Fruit fly (Drosophila melanogaster) whole organism, embryonic: ENCODE measurements around the gene CG11178.

Experiments
- BEAF-32 ChIP-seq: fragments of 200-800 bp; sonication (Bioruptor generic); optimal IDR thresholded peaks from 3 replicates; lab custom pipeline; 2017; ENCODE audit warnings: missing biosample characterization, missing genetic modification characterization, mild to moderate bottlenecking, moderate library complexity, missing genetic modification reagents
- Bgb ChIP-seq: fragments of 200-800 bp; sonication (Bioruptor generic); IDR thresholded peaks from 2 replicates; pipeline ENCODE4 v1.3.6; 2022; ENCODE audit warnings: missing biosample characterization, missing genetic modification characterization; ENCODE audit not compliant: partially characterized antibody
- BtbVII ChIP-seq: fragments of 200-800 bp; sonication (Bioruptor generic); optimal IDR thresholded peaks from 3 replicates; lab custom pipeline; 2017; ENCODE audit warnings: missing biosample characterization, mild to moderate bottlenecking, missing genetic modification characterization
- CG10274 ChIP-seq: fragments of 200-800 bp; sonication (Bioruptor generic); optimal IDR thresholded peaks from 3 replicates; lab custom pipeline; 2017; ENCODE audit warnings: missing biosample characterization, mild to moderate bottlenecking, missing genetic modification characterization
- CG12071 ChIP-seq: fragments of 200-800 bp; sonication (Bioruptor generic); optimal IDR thresholded peaks from 3 replicates; lab custom pipeline; 2018; ENCODE audit warnings: missing biosample characterization, mild to moderate bottlenecking, missing genetic modification characterization
- CG13123 ChIP-seq: fragments of 200-800 bp; sonication (Bioruptor generic); optimal IDR thresholded peaks from 2 replicates; lab custom pipeline; 2016; ENCODE audit warnings: missing biosample characterization, missing genetic modification characterization
- CG14710 ChIP-seq: fragments of 200-800 bp; sonication (Bioruptor generic); optimal IDR thresholded peaks from 3 replicates; lab custom pipeline; 2019; ENCODE audit warnings: missing biosample characterization, mild to moderate bottlenecking, missing genetic modification characterization, moderate library complexity
- CG14860 ChIP-seq: fragments of 200-800 bp; sonication (Bioruptor generic); IDR thresholded peaks from 3 replicates; pipeline ENCODE4 v1.3.6; 2022; ENCODE audit warnings: missing biosample characterization, missing genetic modification characterization; ENCODE audit not compliant: partially characterized antibody
- CG16813 ChIP-seq: fragments of 200-800 bp; sonication (Bioruptor generic); IDR thresholded peaks from 3 replicates; pipeline ENCODE4 v1.3.6; 2022; ENCODE audit warnings: missing biosample characterization, missing genetic modification characterization; ENCODE audit not compliant: partially characterized antibody
- CG18599 ChIP-seq: fragments of 200-800 bp; sonication (Bioruptor generic); optimal IDR thresholded peaks from 3 replicates; lab custom pipeline; 2017; ENCODE audit warnings: missing biosample characterization, missing genetic modification characterization, mild to moderate bottlenecking, moderate library complexity, missing genetic modification reagents
- CG2202 ChIP-seq: fragments of 200-800 bp; sonication (Bioruptor generic); optimal IDR thresholded peaks from 2 replicates; lab custom pipeline; 2018; ENCODE audit warnings: missing biosample characterization, mild to moderate bottlenecking, missing genetic modification characterization
- CG3847 ChIP-seq: fragments of 200-800 bp; sonication (Bioruptor generic); IDR thresholded peaks from 2 replicates; pipeline ENCODE4 v1.3.6; 2022; ENCODE audit warnings: missing biosample characterization, missing genetic modification characterization
- CG4617 ChIP-seq: fragments of 200-800 bp; sonication (Bioruptor generic); optimal IDR thresholded peaks from 3 replicates; lab custom pipeline; 2016; ENCODE audit warnings: missing biosample characterization, missing genetic modification characterization, borderline replicate concordance
- CG6791 ChIP-seq: fragments of 200-800 bp; sonication (Bioruptor generic); IDR thresholded peaks from 3 replicates; pipeline ENCODE4 v1.3.6; 2022; ENCODE audit warnings: missing biosample characterization, missing genetic modification characterization; ENCODE audit not compliant: partially characterized antibody
- CG8388 ChIP-seq: fragments of 200-800 bp; sonication (Bioruptor generic); optimal IDR thresholded peaks from 2 replicates; lab custom pipeline; 2019; ENCODE audit warnings: missing biosample characterization, mild to moderate bottlenecking, missing genetic modification characterization, moderate library complexity
- CG8944 ChIP-seq: fragments of 200-800 bp; sonication (Bioruptor generic); optimal IDR thresholded peaks from 3 replicates; lab custom pipeline; 2016; ENCODE audit warnings: missing biosample characterization, missing genetic modification characterization
- CG9797 ChIP-seq: fragments of 200-800 bp; sonication (Bioruptor generic); optimal IDR thresholded peaks from 3 replicates; lab custom pipeline; 2018; ENCODE audit warnings: missing biosample characterization, mild to moderate bottlenecking, missing genetic modification characterization
- Dp ChIP-seq: fragments of 200-800 bp; sonication (Bioruptor generic); optimal IDR thresholded peaks from 2 replicates; lab custom pipeline; 2018; ENCODE audit warnings: missing biosample characterization, mild to moderate bottlenecking, missing genetic modification characterization, moderate library complexity
- E2f2 ChIP-seq: fragments of 200-800 bp; sonication (Bioruptor generic); IDR thresholded peaks from 2 replicates; pipeline ENCODE4 v1.3.6; 2022; ENCODE audit warnings: missing biosample characterization, missing genetic modification characterization
- HLHmδ ChIP-seq: fragments of 200-800 bp; sonication (Bioruptor generic); optimal IDR thresholded peaks from 2 replicates; lab custom pipeline; 2018; ENCODE audit warnings: missing biosample characterization, mild to moderate bottlenecking, missing genetic modification characterization, moderate library complexity
- HmgD ChIP-seq: fragments of 200-800 bp; sonication (Bioruptor generic); optimal IDR thresholded peaks from 3 replicates; lab custom pipeline; 2016; ENCODE audit warnings: missing biosample characterization, missing genetic modification characterization
- Lhr ChIP-seq: fragments of 200-800 bp; sonication (Bioruptor generic); optimal IDR thresholded peaks from 3 replicates; lab custom pipeline; 2017; ENCODE audit warnings: mild to moderate bottlenecking, missing biosample characterization, missing genetic modification reagents, missing genetic modification characterization
- MESR4 ChIP-seq: fragments of 200-800 bp; sonication (Bioruptor generic); optimal IDR thresholded peaks from 2 replicates; lab custom pipeline; 2018; ENCODE audit warnings: missing biosample characterization, mild to moderate bottlenecking, missing genetic modification characterization, moderate library complexity
- Med ChIP-seq: fragments of 200-800 bp; sonication (Bioruptor generic); peaks from one replicate; lab custom pipeline; 2016; ENCODE audit warnings: missing biosample characterization, missing genetic modification characterization, mild to moderate bottlenecking, inconsistent platforms, moderate library complexity
- Myb ChIP-seq: fragments of 200-800 bp; sonication (Bioruptor generic); optimal IDR thresholded peaks from 2 replicates; lab custom pipeline; 2016; ENCODE audit warnings: missing biosample characterization, missing genetic modification characterization
- Opbp ChIP-seq: fragments of 200-800 bp; sonication (Bioruptor generic); IDR thresholded peaks from 3 replicates; pipeline ENCODE4 v1.3.6; 2022; ENCODE audit warnings: missing biosample characterization, missing genetic modification characterization; ENCODE audit not compliant: partially characterized antibody
- Scr ChIP-seq: fragments of 200-800 bp; sonication (Bioruptor generic); IDR thresholded peaks from 2 replicates; pipeline ENCODE4 v1.3.6; 2022; ENCODE audit warnings: missing biosample characterization, missing genetic modification characterization; ENCODE audit not compliant: partially characterized antibody
- Sin3A ChIP-seq: fragments of >200 bp; optimal IDR thresholded peaks from 2 replicates; lab custom pipeline; 2018
- Sry-δ ChIP-seq: fragments of 200-800 bp; sonication (Bioruptor generic); optimal IDR thresholded peaks from 2 replicates; lab custom pipeline; 2016; ENCODE audit warnings: missing biosample characterization, missing genetic modification characterization
- ato ChIP-seq: fragments of 200-800 bp; sonication (Bioruptor generic); IDR thresholded peaks from 2 replicates; pipeline ENCODE4 v1.3.6; 2022; ENCODE audit warnings: missing biosample characterization, missing genetic modification characterization; ENCODE audit not compliant: partially characterized antibody
- bbx ChIP-seq: fragments of 200-800 bp; sonication (Bioruptor generic); IDR thresholded peaks from 2 replicates; pipeline ENCODE4 v1.3.6; 2022; ENCODE audit warnings: missing biosample characterization, missing genetic modification characterization; ENCODE audit not compliant: partially characterized antibody
- cad ChIP-seq: fragments of >200 bp; optimal IDR thresholded peaks from 2 replicates; lab custom pipeline; 2017; ENCODE audit warnings: missing biosample characterization, missing genetic modification characterization
- ci ChIP-seq: fragments of 200-800 bp; sonication (Bioruptor generic); IDR thresholded peaks from 3 replicates; pipeline ENCODE4 v1.3.6; 2022; ENCODE audit warnings: missing biosample characterization, missing genetic modification characterization
- dm ChIP-seq: fragments of 200-800 bp; sonication (Bioruptor generic); optimal IDR thresholded peaks from 3 replicates; lab custom pipeline; 2016; ENCODE audit warnings: missing biosample characterization, missing genetic modification characterization
- ftz-f1 ChIP-seq: fragments of 200-800 bp; sonication (Bioruptor generic); optimal IDR thresholded peaks from 2 replicates; lab custom pipeline; 2016; ENCODE audit warnings: missing biosample characterization, missing genetic modification characterization
- insv ChIP-seq, 2 experiments: fragments of 200-800 bp; sonication (Bioruptor generic); optimal IDR thresholded peaks; 3 replicates each; lab custom pipeline; 2016 to 2018; ENCODE audit warnings: missing biosample characterization in 2 of 2, missing genetic modification characterization in 2 of 2
- onecut ChIP-seq: fragments of 200-800 bp; sonication (Bioruptor generic); IDR thresholded peaks from 2 replicates; pipeline ENCODE4 v1.3.6; 2022; ENCODE audit warnings: missing biosample characterization, missing genetic modification characterization
- pb ChIP-seq: fragments of 200-800 bp; sonication (Bioruptor generic); optimal IDR thresholded peaks from 3 replicates; lab custom pipeline; 2016; ENCODE audit warnings: missing biosample characterization, missing genetic modification characterization
- phol ChIP-seq: fragments of 200-800 bp; sonication (Bioruptor generic); optimal IDR thresholded peaks from 3 replicates; lab custom pipeline; 2018; ENCODE audit warnings: missing biosample characterization, mild to moderate bottlenecking, missing genetic modification characterization, moderate library complexity
- pita ChIP-seq: fragments of 200-800 bp; sonication (Bioruptor generic); optimal IDR thresholded peaks from 2 replicates; lab custom pipeline; 2017; ENCODE audit warnings: missing biosample characterization, mild to moderate bottlenecking, missing genetic modification characterization
- pzg ChIP-seq: fragments of 200-800 bp; sonication (Bioruptor generic); optimal IDR thresholded peaks from 3 replicates; lab custom pipeline; 2018; ENCODE audit warnings: missing biosample characterization, mild to moderate bottlenecking, missing genetic modification characterization, moderate library complexity
- scrt ChIP-seq: fragments of 200-800 bp; sonication (Bioruptor generic); optimal IDR thresholded peaks from 2 replicates; lab custom pipeline; 2018; ENCODE audit warnings: missing biosample characterization, mild to moderate bottlenecking, missing genetic modification characterization, moderate library complexity
- sima ChIP-seq: fragments of 200-800 bp; sonication (Bioruptor generic); optimal IDR thresholded peaks from 2 replicates; lab custom pipeline; 2016; ENCODE audit warnings: missing biosample characterization, missing genetic modification characterization
- stwl ChIP-seq: fragments of 200-800 bp; sonication (Bioruptor generic); optimal IDR thresholded peaks from 3 replicates; lab custom pipeline; 2018; ENCODE audit warnings: missing biosample characterization, mild to moderate bottlenecking, missing genetic modification characterization, moderate library complexity
- tx ChIP-seq: fragments of 200-800 bp; sonication (Bioruptor generic); optimal IDR thresholded peaks from 2 replicates; lab custom pipeline; 2016; ENCODE audit warnings: missing biosample characterization, missing genetic modification characterization
- usp ChIP-seq: fragments of >200 bp; optimal IDR thresholded peaks from 2 replicates; lab custom pipeline; 2017; ENCODE audit warnings: missing biosample characterization, missing genetic modification characterization
- vnd ChIP-seq: fragments of 200-800 bp; sonication (Bioruptor generic); IDR thresholded peaks from 3 replicates; pipeline ENCODE4 v1.3.6; 2022; ENCODE audit warnings: missing biosample characterization, missing genetic modification characterization; ENCODE audit not compliant: partially characterized antibody
- vvl ChIP-seq: fragments of 200-800 bp; sonication (Bioruptor generic); IDR thresholded peaks from 2 replicates; pipeline ENCODE4 v1.3.6; 2022; ENCODE audit warnings: missing biosample characterization, missing genetic modification characterization
- zen2 ChIP-seq: fragments of 200-800 bp; sonication (Bioruptor generic); IDR thresholded peaks from 3 replicates; pipeline ENCODE4 v1.3.6; 2022; ENCODE audit warnings: missing biosample characterization, missing genetic modification characterization; ENCODE audit not compliant: partially characterized antibody

CG11178 gene

dm6 chrX:13611884-13612283 lies 6.4 kb downstream of the CG11178 start, which contains the start of the genes Ndc80 and BthD (continued):
- peak; percentile 23 for TF ChIP-seq CG9797 (GFP tag; lab: Kevin White, UChicago)
- TF ChIP-seq ato (GFP tag; lab: Robert Waterston, UW), result peak; percentile 57
- TF ChIP-seq Opbp (GFP tag; lab: Robert Waterston, UW), result peak; percentile 59; the same call in 1 of the 3 replicates
- TF ChIP-seq Med, result peak; percentile 79
- TF ChIP-seq sima (GFP tag; lab: Kevin White, UChicago), result no peak
- TF ChIP-seq CG18599 (GFP tag; lab: Kevin White, UChicago), result no peak
- no peak for TF ChIP-seq CG13123 (GFP tag; lab: Kevin White, UChicago)
- TF ChIP-seq ftz-f1 (GFP tag; lab: Kevin White, UChicago), result no peak
- TF ChIP-seq CG2202 (tag; lab: Kevin White, UChicago), result no peak
- TF ChIP-seq vvl (GFP tag; lab: Robert Waterston, UW), result 0 out of 2 replicates have a peak, but pooled peaks have one; percentile 13
- no peak for TF ChIP-seq HLHmδ (GFP tag; lab: Kevin White, UChicago)
- TF ChIP-seq ci (GFP tag; lab: Robert Waterston, UW), result peak; percentile 19; the same call in 1 of the 3 replicates
- peak; percentile 72 for TF ChIP-seq Bgb (GFP tag; lab: Robert Waterston, UW)
- peak; percentile 14 for TF ChIP-seq CG4617 (GFP tag; lab: Kevin White, UChicago)
- TF ChIP-seq CG14860 (GFP tag; lab: Robert Waterston, UW), result peak; percentile 46; the same call in 1 of the 3 replicates
- TF ChIP-seq Lhr (GFP tag; lab: Kevin White, UChicago), result peak; percentile 22
- peak; percentile 77 for TF ChIP-seq Myb (GFP tag; lab: Kevin White, UChicago)
- peak; percentile 54; the same call in 1 of the 3 replicates for TF ChIP-seq vnd (GFP tag; lab: Robert Waterston, UW)
- peak; percentile 49 for TF ChIP-seq Sin3A (lab: Kevin White, UChicago)
- TF ChIP-seq Sry-δ (GFP tag; lab: Kevin White, UChicago), result peak; percentile 69
- peak in 1 of 2 experiments; percentile 34 for TF ChIP-seq insv (GFP tag; optimal IDR thresholded peaks at IDR 0.05; lab: Kevin White, UChicago)
- TF ChIP-seq pb (GFP tag; lab: Kevin White, UChicago), result no peak
- TF ChIP-seq Dp, result peak; percentile 94
- peak; percentile 48; the same call in 2 of the 3 replicates for TF ChIP-seq CG6791
- peak; percentile 66 for TF ChIP-seq bbx (GFP tag; lab: Robert Waterston, UW)
- peak; percentile 10 for TF ChIP-seq HmgD (GFP tag; lab: Kevin White, UChicago)
- TF ChIP-seq CG10274 (GFP tag; lab: Kevin White, UChicago), result no peak
- TF ChIP-seq BEAF-32 (GFP tag; lab: Kevin White, UChicago), result peak; percentile 71
- TF ChIP-seq onecut (GFP tag; lab: Robert Waterston, UW), result no peak
- TF ChIP-seq pzg (GFP tag; lab: Kevin White, UChicago), result peak; percentile 85
- TF ChIP-seq Scr (GFP tag; lab: Robert Waterston, UW), result peak; percentile 62
- peak; percentile 47; the same call in 1 of the 2 replicates for TF ChIP-seq CG3847
- peak; percentile 61; the same call in 2 of the 3 replicates for TF ChIP-seq CG16813
- TF ChIP-seq tx (GFP tag; lab: Kevin White, UChicago), result no peak
- TF ChIP-seq usp (GFP tag; lab: Kevin White, UChicago), result no peak
- TF ChIP-seq CG8388 (GFP tag; lab: Kevin White, UChicago), result no peak
- peak; percentile 48 for TF ChIP-seq phol (tag; lab: Kevin White, UChicago)
- no peak for TF ChIP-seq dm (GFP tag; lab: Kevin White, UChicago)
- no peak for TF ChIP-seq scrt (GFP tag; lab: Kevin White, UChicago)
- TF ChIP-seq zen2 (GFP tag; lab: Robert Waterston, UW), result 0 out of 3 replicates have a peak, but pooled peaks have one; percentile 31
- TF ChIP-seq MESR4 (GFP tag; lab: Kevin White, UChicago), result peak; percentile 26
- TF ChIP-seq cad, result no peak
- no peak for TF ChIP-seq CG8944 (GFP tag; lab: Kevin White, UChicago)
- no peak for TF ChIP-seq CG12071 (GFP tag; lab: Kevin White, UChicago)
- no peak for TF ChIP-seq BtbVII
- TF ChIP-seq E2f2, result peak; percentile 97
- TF ChIP-seq pita (GFP tag; lab: Kevin White, UChicago), result no peak
- peak; percentile 43 for TF ChIP-seq CG14710 (tag; lab: Kevin White, UChicago)
- peak; percentile 45 for TF ChIP-seq stwl (tag; lab: Kevin White, UChicago)
